Fruit fly (Drosophila melanogaster): ENCODE results near the gene emc.

emc gene

DNA sequence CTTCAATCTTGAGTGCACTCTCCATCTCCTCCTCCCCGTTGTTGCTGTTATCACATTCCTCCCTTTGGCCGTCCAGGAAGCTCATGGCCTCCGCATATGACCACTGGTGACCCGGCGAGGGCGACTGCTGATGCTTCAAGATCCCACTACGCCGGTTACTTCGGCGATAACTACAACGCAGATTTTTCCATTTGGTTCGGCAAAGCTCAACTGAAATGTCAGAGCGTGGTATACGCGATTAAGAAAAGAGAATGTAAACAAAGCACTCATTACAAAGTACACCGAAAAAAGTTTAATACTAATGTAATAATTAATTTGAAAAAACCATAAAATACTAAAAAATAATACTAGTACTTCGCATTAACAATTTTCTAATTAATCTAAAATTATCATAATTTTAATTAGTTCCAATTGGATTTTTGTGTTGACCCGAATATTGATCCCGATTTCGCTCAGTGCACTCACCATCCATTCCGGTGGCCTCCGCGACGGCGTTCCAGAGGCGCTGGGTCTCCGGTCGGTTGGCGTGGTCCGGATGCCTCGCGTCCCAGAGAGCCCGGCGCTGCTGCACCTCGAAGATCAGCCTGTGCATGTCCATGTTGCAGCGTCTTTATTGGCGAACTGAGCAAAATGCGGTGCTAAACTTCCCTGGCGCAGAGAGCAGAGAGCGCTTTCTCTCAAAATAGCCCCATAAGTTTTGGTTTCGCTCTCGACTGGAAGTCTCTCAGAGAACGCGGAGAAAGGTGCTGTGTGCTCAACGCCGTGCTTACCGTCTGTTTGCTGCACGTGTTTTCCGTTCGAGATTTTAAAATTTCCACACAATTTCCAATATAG is 10.5 kb upstream of the emc start (continued):
- TF ChIP-seq dimm (GFP tag; IDR thresholded peaks at IDR 0.05), result peak; percentile 74
- TF ChIP-seq CG30403 (GFP tag; optimal IDR thresholded peaks at IDR 0.05), result peak; percentile 90
- peak; percentile 96 for TF ChIP-seq Xrp1 (GFP tag; IDR thresholded peaks at IDR 0.05)
- TF ChIP-seq ind (GFP tag; optimal IDR thresholded peaks at IDR 0.05), result peak; percentile 88
- peak; percentile 89 for TF ChIP-seq H2.0 (GFP tag; IDR thresholded peaks at IDR 0.05)
- TF ChIP-seq CG11560 (tag; IDR thresholded peaks at IDR 0.05), result peak; percentile 61
- peak; percentile 76 for TF ChIP-seq CG11085 (GFP tag; IDR thresholded peaks at IDR 0.05)
- TF ChIP-seq gcm (GFP tag; optimal IDR thresholded peaks at IDR 0.05), result peak; percentile 92
- peak; percentile 87 for TF ChIP-seq seq (GFP tag; IDR thresholded peaks at IDR 0.05)
- TF ChIP-seq da (GFP tag; optimal IDR thresholded peaks at IDR 0.05), result no peak
- TF ChIP-seq al (GFP tag; IDR thresholded peaks at IDR 0.05), result peak; percentile 76
- peak; percentile 61 for TF ChIP-seq CG10543 (GFP tag; optimal IDR thresholded peaks at IDR 0.05)
- TF ChIP-seq CG4617 (GFP tag; optimal IDR thresholded peaks at IDR 0.05; ENCODE audit: borderline replicate concordance), result peak; percentile 58
- TF ChIP-seq jumu (GFP tag; optimal IDR thresholded peaks at IDR 0.05), result peak; percentile 35
- TF ChIP-seq CG17186 (GFP tag; optimal IDR thresholded peaks at IDR 0.05), result peak; percentile 45
- TF ChIP-seq CG12219 (GFP tag; optimal IDR thresholded peaks at IDR 0.05), result peak; percentile 79
- TF ChIP-seq CG32767 (GFP tag; IDR thresholded peaks at IDR 0.05), result peak; percentile 88
- TF ChIP-seq CG7963 (GFP tag; IDR thresholded peaks at IDR 0.05; ENCODE audit: partially characterized antibody), result no peak
- TF ChIP-seq Tbp (GFP tag; optimal IDR thresholded peaks at IDR 0.05), result no peak
- TF ChIP-seq Mrtf (GFP tag; IDR thresholded peaks at IDR 0.05), result peak; percentile 85
- peak; percentile 79 for TF ChIP-seq CG7357 (GFP tag; IDR thresholded peaks at IDR 0.05)
- TF ChIP-seq CG8924 (tag; optimal IDR thresholded peaks at IDR 0.05), result peak; percentile 95
- peak; percentile 75 for TF ChIP-seq E2f2 (GFP tag; IDR thresholded peaks at IDR 0.05)
- peak; percentile 8 for TF ChIP-seq btn (GFP tag; optimal IDR thresholded peaks at IDR 0.05)
- no peak for TF ChIP-seq cad (GFP tag; optimal IDR thresholded peaks at IDR 0.05)
- TF ChIP-seq CG10321 (GFP tag; IDR thresholded peaks at IDR 0.05), result peak; percentile 74; the same call in 1 of the 2 replicates
- peak; percentile 95 for TF ChIP-seq CG33557 (GFP tag; optimal IDR thresholded peaks at IDR 0.05)
- TF ChIP-seq crol (GFP tag; IDR thresholded peaks at IDR 0.05), result peak; percentile 31; the same call in 1 of the 2 replicates
- TF ChIP-seq Ets97D (GFP tag; optimal IDR thresholded peaks at IDR 0.05), result peak; percentile 1
- TF ChIP-seq odd (GFP tag; optimal IDR thresholded peaks at IDR 0.05), result peak; percentile 87
- TF ChIP-seq CG17361 (GFP tag; IDR thresholded peaks at IDR 0.05), result peak; percentile 95
- TF ChIP-seq chm (GFP tag; IDR thresholded peaks at IDR 0.05), result peak; percentile 80
- TF ChIP-seq so (GFP tag; IDR thresholded peaks at IDR 0.05), result peak; percentile 86
- peak; percentile 90 for TF ChIP-seq gce (GFP tag; IDR thresholded peaks at IDR 0.05)
- no peak for TF ChIP-seq NC2α (GFP tag; optimal IDR thresholded peaks at IDR 0.05)
- 0 out of 4 replicates have a peak, but pooled peaks have one; percentile 37 for TF ChIP-seq Dll (GFP tag; IDR thresholded peaks at IDR 0.05; ENCODE audit: partially characterized antibody)
- peak; percentile 75 for TF ChIP-seq CG9932 (GFP tag; IDR thresholded peaks at IDR 0.05)
- TF ChIP-seq CG6854 (GFP tag; optimal IDR thresholded peaks at IDR 0.05), result peak; percentile 81
- peak; percentile 16 for TF ChIP-seq Hmx (GFP tag; optimal IDR thresholded peaks at IDR 0.05)
- peak; percentile 58 for TF ChIP-seq dan (GFP tag; IDR thresholded peaks at IDR 0.05)
- TF ChIP-seq zen (tag; optimal IDR thresholded peaks at IDR 0.05), result peak; percentile 88
- TF ChIP-seq CG30431 (GFP tag; optimal IDR thresholded peaks at IDR 0.05), result peak; percentile 80
- no peak for TF ChIP-seq bigmax (GFP tag; optimal IDR thresholded peaks at IDR 0.05)
- peak; percentile 94 for TF ChIP-seq dmrt11E (tag; optimal IDR thresholded peaks at IDR 0.05)
- peak; percentile 85 for TF ChIP-seq run (tag; optimal IDR thresholded peaks at IDR 0.05)
- TF ChIP-seq CG15011 (GFP tag; optimal IDR thresholded peaks at IDR 0.05), result peak; percentile 79
- peak; percentile 92 for TF ChIP-seq fd96Cb (tag; optimal IDR thresholded peaks at IDR 0.05)
- peak; percentile 81 for TF ChIP-seq Mad (GFP tag; optimal IDR thresholded peaks at IDR 0.05)
- no peak for TF ChIP-seq CG11398 (GFP tag; optimal IDR thresholded peaks at IDR 0.05)
- peak; percentile 64 for TF ChIP-seq gcm2 (GFP tag; optimal IDR thresholded peaks at IDR 0.05)
